Worm (Caenorhabditis elegans) whole organism, late embryonic: ENCODE results near the gene nhr-30.

Experiments used
- C38D4.7 ChIP-seq: fragments of 200-800 bp; sonication (Bioruptor generic); optimal IDR thresholded peaks from 2 replicates; lab custom pipeline; 2018; ENCODE audit warnings: mild to moderate bottlenecking, missing genetic modification characterization, moderate library complexity, missing compliant biosample characterization
- F13H6.1 ChIP-seq: sonication (generic microtip); optimal IDR thresholded peaks from 2 replicates; lab custom pipeline; 2016; ENCODE audit warnings: missing genetic modification characterization, missing compliant biosample characterization
- T23F11.4 ChIP-seq: fragments of 200-800 bp; sonication (Bioruptor generic); optimal IDR thresholded peaks from 2 replicates; lab custom pipeline; 2018; ENCODE audit warnings: mild to moderate bottlenecking, missing genetic modification characterization, missing compliant biosample characterization
- ceh-30 ChIP-seq: fragments of 150-350 bp; optimal IDR thresholded peaks from 2 replicates; lab custom pipeline; 2014; ENCODE audit warnings: missing biosample characterization, missing genetic modification characterization
- dmd-4 ChIP-seq: sonication (generic microtip); optimal IDR thresholded peaks from 2 replicates; lab custom pipeline; 2016; ENCODE audit warnings: borderline replicate concordance, missing genetic modification characterization, missing compliant biosample characterization
- ets-4 ChIP-seq: sonication (generic microtip); optimal IDR thresholded peaks from 2 replicates; lab custom pipeline; 2016; ENCODE audit warnings: missing genetic modification characterization, missing compliant biosample characterization
- fkh-10 ChIP-seq: fragments of 150-350 bp; optimal IDR thresholded peaks from 2 replicates; lab custom pipeline; 2014; ENCODE audit warnings: missing biosample characterization, missing genetic modification reagents, missing genetic modification characterization
- lin-11 ChIP-seq: fragments of 200-800 bp; sonication (Bioruptor generic); optimal IDR thresholded peaks from 2 replicates; lab custom pipeline; 2018; ENCODE audit warnings: mild to moderate bottlenecking, missing genetic modification characterization, missing compliant biosample characterization
- madf-2 ChIP-seq: sonication (generic microtip); optimal IDR thresholded peaks from 2 replicates; lab custom pipeline; 2017; ENCODE audit warnings: missing genetic modification characterization, missing compliant biosample characterization
- pag-3 ChIP-seq: sonication (generic microtip); optimal IDR thresholded peaks from 2 replicates; lab custom pipeline; 2016; ENCODE audit warnings: missing compliant biosample characterization, missing genetic modification characterization, borderline replicate concordance
- rnt-1 ChIP-seq: sonication (generic microtip); optimal IDR thresholded peaks from 2 replicates; lab custom pipeline; 2016; ENCODE audit warnings: missing genetic modification characterization, missing compliant biosample characterization
- sox-4 ChIP-seq: sonication (generic microtip); optimal IDR thresholded peaks from 2 replicates; lab custom pipeline; 2017; ENCODE audit warnings: mild to moderate bottlenecking, missing genetic modification characterization, inconsistent platforms, missing compliant biosample characterization
- unc-3 ChIP-seq, 2 experiments: fragments of 200-800 bp in 1 of 2; sonication (Bioruptor generic) in 1 of 2; sonication (generic microtip) in 1 of 2; conservative IDR thresholded peaks in 1 of 2; optimal IDR thresholded peaks in 1 of 2; 2 replicates each; pipeline versions ENCODE4 v1.3.6 to Lab custom; 2016 to 2022; ENCODE audit warnings: missing compliant biosample characterization in 2 of 2, missing genetic modification characterization in 2 of 2, missing genetic modification reagents in 1 of 2
- unc-42 ChIP-seq: sonication (generic microtip); optimal IDR thresholded peaks from 2 replicates; lab custom pipeline; 2016; ENCODE audit warnings: missing genotype, missing genetic modification characterization, missing compliant biosample characterization

DNA sequence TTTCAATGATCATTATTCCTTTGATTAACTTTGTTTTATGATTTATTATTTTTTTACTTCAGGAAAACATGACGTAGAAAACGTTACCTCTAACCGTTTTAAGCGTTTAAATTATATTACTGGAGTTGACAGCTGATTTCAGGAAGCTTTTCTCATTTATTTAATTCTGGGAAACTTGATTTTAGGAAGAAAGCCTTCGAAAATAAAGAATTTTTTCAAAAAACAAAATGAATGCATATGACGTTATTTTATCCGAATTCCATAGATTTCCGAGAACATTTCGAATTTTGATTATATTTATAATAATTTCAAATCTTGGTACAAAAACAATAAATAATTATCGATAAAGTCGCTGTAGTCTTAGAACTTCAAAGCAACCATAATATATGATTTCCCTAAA, 4.3 kb downstream of the nhr-30 start:
- TF ChIP-seq ets-4 (no peak), ceh-30 (tag; lab: Kevin White, UChicago) (no peak), sox-4 (tag; lab: Kevin White, UChicago) (no peak), unc-3 (GFP tag; conservative IDR thresholded peaks at IDR 0.05; lab: Robert Waterston, UW) (no peak), unc-3 (tag; optimal IDR thresholded peaks at IDR 0.05; lab: Kevin White, UChicago) (no peak), F13H6.1 (no peak), lin-11 (tag; lab: Kevin White, UChicago) (no peak), rnt-1 (tag; lab: Kevin White, UChicago) (no peak), dmd-4 (tag; lab: Kevin White, UChicago) (no peak), madf-2 (tag; lab: Kevin White, UChicago) (no peak), unc-42 (tag; lab: Kevin White, UChicago) (no peak), T23F11.4 (no peak), pag-3 (tag; lab: Kevin White, UChicago) (no peak), fkh-10 (no peak), C38D4.7 (no peak)
